Fruit fly (Drosophila melanogaster): Measurements from ENCODE around the gene Mnt.
A peak's percentile ranks its signal among the peaks of the same experiment; 100 is the strongest.

Gene Mnt

DNA sequence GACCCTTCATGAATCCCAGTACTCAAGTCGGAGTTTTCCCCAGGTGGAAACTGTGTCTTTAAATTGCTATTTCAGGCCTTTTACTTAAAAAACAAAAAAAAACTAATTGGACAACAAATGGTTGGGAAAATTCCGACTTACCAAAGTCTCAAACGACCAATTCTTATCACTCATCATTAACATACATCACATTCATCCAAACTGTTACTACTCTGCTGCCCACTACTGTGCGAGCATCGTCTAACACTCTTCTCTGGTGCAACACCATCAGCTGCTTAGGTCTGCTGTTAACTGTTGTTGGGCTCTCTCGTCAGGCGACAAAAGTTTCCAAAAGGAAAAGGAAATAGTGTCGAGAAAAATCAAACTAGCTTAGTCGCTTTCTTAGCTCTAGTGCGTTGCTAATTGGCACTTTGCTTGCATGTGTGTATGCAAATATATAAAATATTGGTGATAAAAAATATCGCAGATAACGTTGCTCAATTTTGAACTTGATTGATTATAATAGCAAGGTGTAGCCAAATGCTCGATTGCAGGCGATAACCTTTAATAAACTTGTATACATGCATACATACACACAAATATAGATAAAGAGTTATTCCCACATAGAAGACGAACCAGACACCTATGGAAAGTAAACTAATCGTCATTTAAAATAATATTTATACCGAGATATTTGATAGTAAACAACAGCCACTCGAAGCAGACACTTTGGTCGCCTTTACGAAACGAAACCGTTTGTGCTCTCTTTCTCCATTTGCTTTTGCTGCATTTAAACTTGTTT is 22.6 kb downstream of the Mnt start (continued):
- TF ChIP-seq Rfx (GFP tag; IDR thresholded peaks at IDR 0.05), result 0 out of 2 replicates have a peak, but pooled peaks have one; percentile 15
- no peak for TF ChIP-seq GATAe (GFP tag; conservative IDR thresholded peaks at IDR 0.05)
- TF ChIP-seq bab2 (GFP tag; optimal IDR thresholded peaks at IDR 0.05), result no peak
- TF ChIP-seq onecut (GFP tag; IDR thresholded peaks at IDR 0.05), result peak; percentile 13; the same call in 1 of the 2 replicates
- no peak for TF ChIP-seq HLH4C (GFP tag; IDR thresholded peaks at IDR 0.05; ENCODE audit: partially characterized antibody)
- peak; percentile 47 for TF ChIP-seq Nf-YB (GFP tag; optimal IDR thresholded peaks at IDR 0.05)
- no peak for TF ChIP-seq Gsc (GFP tag; IDR thresholded peaks at IDR 0.05)
- TF ChIP-seq Fer1 (GFP tag; optimal IDR thresholded peaks at IDR 0.05), result peak; percentile 23
- TF ChIP-seq pum (GFP tag; optimal IDR thresholded peaks at IDR 0.05), result peak; percentile 26
- TF ChIP-seq wek (GFP tag; optimal IDR thresholded peaks at IDR 0.05), result no peak
- TF ChIP-seq tx (GFP tag; optimal IDR thresholded peaks at IDR 0.05), result no peak
- TF ChIP-seq CG14860 (GFP tag; IDR thresholded peaks at IDR 0.05; ENCODE audit: partially characterized antibody), result no peak
- no peak for TF ChIP-seq yki (optimal IDR thresholded peaks at IDR 0.05)
- TF ChIP-seq sna (GFP tag; IDR thresholded peaks at IDR 0.05; ENCODE audit: partially characterized antibody), result no peak
- TF ChIP-seq Deaf1 (tag; optimal IDR thresholded peaks at IDR 0.05), result peak; percentile 2
- TF ChIP-seq inv (GFP tag; IDR thresholded peaks at IDR 0.05; ENCODE audit: partially characterized antibody), result no peak
- TF ChIP-seq grau (tag; optimal IDR thresholded peaks at IDR 0.05), result peak; percentile 59
- TF ChIP-seq ttk (GFP tag; IDR thresholded peaks at IDR 0.05), result no peak
- peak; percentile 14 to 50 for TF ChIP-seq Trl (optimal IDR thresholded peaks at IDR 0.05)
- TF ChIP-seq Trl (GFP tag; optimal IDR thresholded peaks at IDR 0.05), result no peak
- TF ChIP-seq z (GFP tag; IDR thresholded peaks at IDR 0.05), result no peak
- no peak for TF ChIP-seq knrl (GFP tag; IDR thresholded peaks at IDR 0.05; ENCODE audit: partially characterized antibody)
- TF ChIP-seq trh (GFP tag; optimal IDR thresholded peaks at IDR 0.05), result no peak
- peak in 1 of 3 experiments; percentile 79 for TF ChIP-seq lola (GFP tag; optimal IDR thresholded peaks at IDR 0.05)
- no peak for TF ChIP-seq sim (GFP tag; IDR thresholded peaks at IDR 0.05)
- TF ChIP-seq CG7372 (GFP tag; IDR thresholded peaks at IDR 0.05), result no peak
- TF ChIP-seq Six4 (GFP tag; optimal IDR thresholded peaks at IDR 0.05), result peak; percentile 51
- no peak for TF ChIP-seq gro (GFP tag; optimal IDR thresholded peaks at IDR 0.05)
- TF ChIP-seq dysf (GFP tag; IDR thresholded peaks at IDR 0.05), result 0 out of 3 replicates have a peak, but pooled peaks have one; percentile 7
- TF ChIP-seq corto (GFP tag; optimal IDR thresholded peaks at IDR 0.05), result peak; percentile 51
- peak; percentile 54 for TF ChIP-seq CG16863 (GFP tag; optimal IDR thresholded peaks at IDR 0.05)
- TF ChIP-seq bcd (GFP tag; optimal IDR thresholded peaks at IDR 0.05), result peak; percentile 55
- no peak for TF ChIP-seq Adf1 (GFP tag; IDR thresholded peaks at IDR 0.05)
- TF ChIP-seq D (optimal IDR thresholded peaks at IDR 0.05), result no peak
- TF ChIP-seq D (GFP tag; optimal IDR thresholded peaks at IDR 0.05), result peak; percentile 58
- TF ChIP-seq zen (tag; optimal IDR thresholded peaks at IDR 0.05), result no peak
- TF ChIP-seq zf30C (GFP tag; optimal IDR thresholded peaks at IDR 0.05), result no peak
- peak; percentile 19 for TF ChIP-seq CG12219 (GFP tag; optimal IDR thresholded peaks at IDR 0.05)
- TF ChIP-seq CG5180 (GFP tag; optimal IDR thresholded peaks at IDR 0.05), result peak; percentile 66
- no peak for TF ChIP-seq sd (tag; optimal IDR thresholded peaks at IDR 0.05)
- TF ChIP-seq Rx (GFP tag; IDR thresholded peaks at IDR 0.05), result no peak
- no peak for TF ChIP-seq CG6854 (GFP tag; optimal IDR thresholded peaks at IDR 0.05)
- no peak for TF ChIP-seq ab (GFP tag; optimal IDR thresholded peaks at IDR 0.05)
- no peak for TF ChIP-seq CG14965 (GFP tag; optimal IDR thresholded peaks at IDR 0.05; ENCODE audit: borderline replicate concordance)
- TF ChIP-seq YL-1 (GFP tag; optimal IDR thresholded peaks at IDR 0.05), result peak; percentile 35
- TF ChIP-seq grn (GFP tag; optimal IDR thresholded peaks at IDR 0.05), result no peak
- TF ChIP-seq CG10654 (GFP tag; optimal IDR thresholded peaks at IDR 0.05), result peak; percentile 3
- TF ChIP-seq CG11398 (GFP tag; optimal IDR thresholded peaks at IDR 0.05), result no peak
- TF ChIP-seq tna (GFP tag; IDR thresholded peaks at IDR 0.05; ENCODE audit: partially characterized antibody), result no peak
- peak; percentile 35 for TF ChIP-seq Hmr (GFP tag; optimal IDR thresholded peaks at IDR 0.05)
